Fruit fly (Drosophila melanogaster): ENCODE results near the gene CG15046.

Gene CG15046

dm6 chrX:18489509-18489908, at the start of gene CG15046:
TSS of gene CG15046 (minus strand) at chrX:18489620.
- TF ChIP-seq Myc (optimal IDR thresholded peaks at IDR 0.05), result no peak
- no peak for TF ChIP-seq Sin3A (optimal IDR thresholded peaks at IDR 0.05)
- TF ChIP-seq psq (optimal IDR thresholded peaks at IDR 0.05), result no peak
- no peak for TF ChIP-seq h (optimal IDR thresholded peaks at IDR 0.05)
- no peak for TF ChIP-seq insv (optimal IDR thresholded peaks at IDR 0.05)
- TF ChIP-seq ttk (optimal IDR thresholded peaks at IDR 0.05), result no peak

dm6 chrX:18538204-18538864, 48.9 kb upstream of the CG15046 start:
- TF ChIP-seq Myc (optimal IDR thresholded peaks at IDR 0.05), result no peak
- TF ChIP-seq h (optimal IDR thresholded peaks at IDR 0.05), result no peak
- TF ChIP-seq psq (optimal IDR thresholded peaks at IDR 0.05), result no peak
- no peak for TF ChIP-seq Sin3A (optimal IDR thresholded peaks at IDR 0.05)
- no peak for TF ChIP-seq insv (optimal IDR thresholded peaks at IDR 0.05)
- TF ChIP-seq ttk (optimal IDR thresholded peaks at IDR 0.05), result no peak

dm6 chrX:18537066-18537759, 47.8 kb upstream of the CG15046 start:
- no peak for TF ChIP-seq ttk (optimal IDR thresholded peaks at IDR 0.05)
- no peak for TF ChIP-seq Myc (optimal IDR thresholded peaks at IDR 0.05)
- TF ChIP-seq Sin3A (optimal IDR thresholded peaks at IDR 0.05), result no peak
- TF ChIP-seq psq (optimal IDR thresholded peaks at IDR 0.05), result no peak
- no peak for TF ChIP-seq insv (optimal IDR thresholded peaks at IDR 0.05)
- no peak for TF ChIP-seq h (optimal IDR thresholded peaks at IDR 0.05)

dm6 chrX:18534393-18534792, 45.0 kb upstream of the CG15046 start:
- no peak for TF ChIP-seq Sin3A (optimal IDR thresholded peaks at IDR 0.05)

dm6 chrX:18533308-18533707, 43.9 kb upstream of the CG15046 start:
- TF ChIP-seq insv (optimal IDR thresholded peaks at IDR 0.05), result no peak
- TF ChIP-seq Myc (optimal IDR thresholded peaks at IDR 0.05), result no peak
- no peak for TF ChIP-seq Sin3A (optimal IDR thresholded peaks at IDR 0.05)
- no peak for TF ChIP-seq ttk (optimal IDR thresholded peaks at IDR 0.05)
- no peak for TF ChIP-seq psq (optimal IDR thresholded peaks at IDR 0.05)
- TF ChIP-seq h (optimal IDR thresholded peaks at IDR 0.05), result no peak

dm6 chrX:18528166-18528733, 38.8 kb upstream of the CG15046 start, which contains the start of the genes CG15042 and CG15047:
TSS of gene CG15042 (minus strand) at chrX:18528266.
TSS of gene CG15047 (plus strand) at chrX:18528683.
- TF ChIP-seq psq (optimal IDR thresholded peaks at IDR 0.05), result no peak
- TF ChIP-seq insv (optimal IDR thresholded peaks at IDR 0.05), result no peak
- no peak for TF ChIP-seq Myc (optimal IDR thresholded peaks at IDR 0.05)
- no peak for TF ChIP-seq h (optimal IDR thresholded peaks at IDR 0.05)
- TF ChIP-seq ttk (optimal IDR thresholded peaks at IDR 0.05), result no peak
- no peak for TF ChIP-seq Sin3A (optimal IDR thresholded peaks at IDR 0.05)

dm6 chrX:18524594-18525266, 35.3 kb upstream of the CG15046 start:
- TF ChIP-seq insv (optimal IDR thresholded peaks at IDR 0.05) (no peak), Sin3A (optimal IDR thresholded peaks at IDR 0.05) (no peak), psq (optimal IDR thresholded peaks at IDR 0.05) (no peak), Myc (optimal IDR thresholded peaks at IDR 0.05) (no peak)

- TF ChIP-seq h (optimal IDR thresholded peaks at IDR 0.05), result no peak
- no peak for TF ChIP-seq psq (optimal IDR thresholded peaks at IDR 0.05)
Observed at dm6 chrX:18523146-18523812, 33.9 kb upstream of the CG15046 start.

dm6 chrX:18522395-18523104, 33.1 kb upstream of the CG15046 start, which contains the start of gene CG6481:
TSS of gene CG6481 (minus strand) at chrX:18522445.
- no peak for TF ChIP-seq h (optimal IDR thresholded peaks at IDR 0.05)
- no peak for TF ChIP-seq Myc (optimal IDR thresholded peaks at IDR 0.05)
- TF ChIP-seq ttk (optimal IDR thresholded peaks at IDR 0.05), result no peak
- no peak for TF ChIP-seq psq (optimal IDR thresholded peaks at IDR 0.05)
- TF ChIP-seq insv (optimal IDR thresholded peaks at IDR 0.05), result no peak
- TF ChIP-seq Sin3A (optimal IDR thresholded peaks at IDR 0.05), result no peak

dm6 chrX:18520360-18520759, 30.9 kb upstream of the CG15046 start:
- TF ChIP-seq psq (optimal IDR thresholded peaks at IDR 0.05), result no peak
- no peak for TF ChIP-seq Sin3A (optimal IDR thresholded peaks at IDR 0.05)
- TF ChIP-seq h (optimal IDR thresholded peaks at IDR 0.05), result no peak
- no peak for TF ChIP-seq Myc (optimal IDR thresholded peaks at IDR 0.05)

- TF ChIP-seq Myc (optimal IDR thresholded peaks at IDR 0.05) (no peak), insv (optimal IDR thresholded peaks at IDR 0.05) (no peak), h (optimal IDR thresholded peaks at IDR 0.05) (no peak), psq (optimal IDR thresholded peaks at IDR 0.05) (no peak), ttk (optimal IDR thresholded peaks at IDR 0.05) (no peak), Sin3A (optimal IDR thresholded peaks at IDR 0.05) (no peak)
Observed at dm6 chrX:18517415-18517814, 28.0 kb upstream of the CG15046 start.
